Worm (Caenorhabditis elegans): ENCODE measurements around the gene Y14H12A.2.

The Y14H12A.2 gene

DNA sequence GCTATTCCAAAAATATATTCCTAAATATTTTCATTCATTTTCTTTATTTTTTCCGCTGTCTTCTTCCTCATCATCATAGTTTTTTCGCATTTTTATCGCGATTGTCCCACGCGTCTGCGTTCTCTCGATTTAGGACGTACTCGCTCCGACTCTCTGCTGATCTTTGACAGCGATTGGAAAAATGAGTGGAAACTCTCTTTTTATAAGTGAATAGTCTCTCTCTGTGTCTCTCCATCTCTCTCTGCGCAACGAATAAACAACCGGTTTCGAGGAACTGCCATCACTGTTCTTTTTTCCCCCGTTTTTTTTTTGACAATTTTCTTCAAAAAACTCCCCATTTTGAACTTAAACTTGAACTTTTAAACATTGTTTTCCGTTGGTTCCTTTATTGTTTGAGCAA is 38.1 kb downstream of the Y14H12A.2 start:
- no peak for TF ChIP-seq hmbx-1 (tag; optimal IDR thresholded peaks at IDR 0.05)
- no peak for TF ChIP-seq tbx-37 (GFP tag; conservative IDR thresholded peaks at IDR 0.05)
- no peak for TF ChIP-seq scrt-1 (GFP tag; IDR thresholded peaks at IDR 0.05)
- no peak for TF ChIP-seq B0310.2 (tag; optimal IDR thresholded peaks at IDR 0.05)
- no peak for TF ChIP-seq tbx-11 (GFP tag; IDR thresholded peaks at IDR 0.05)
- no peak for TF ChIP-seq ceh-13 (GFP tag; optimal IDR thresholded peaks at IDR 0.05)
- no peak for TF ChIP-seq F13C5.2 (tag; optimal IDR thresholded peaks at IDR 0.05)
- no peak for TF ChIP-seq pes-1 (GFP tag; IDR thresholded peaks at IDR 0.05)
- TF ChIP-seq aly-1 (tag; optimal IDR thresholded peaks at IDR 0.05): no peak
- TF ChIP-seq hmg-4 (GFP tag; optimal IDR thresholded peaks at IDR 0.05): no peak
- no peak for TF ChIP-seq ceh-36 (tag; optimal IDR thresholded peaks at IDR 0.05)
- no peak for TF ChIP-seq hnd-1 (tag; optimal IDR thresholded peaks at IDR 0.05)
- TF ChIP-seq tra-4 (tag; optimal IDR thresholded peaks at IDR 0.05): no peak
- TF ChIP-seq flt-1 (GFP tag; IDR thresholded peaks at IDR 0.05): no peak
- TF ChIP-seq ets-7 (tag; optimal IDR thresholded peaks at IDR 0.05): no peak
- TF ChIP-seq ama-1 (optimal IDR thresholded peaks at IDR 0.05): no peak

DNA sequence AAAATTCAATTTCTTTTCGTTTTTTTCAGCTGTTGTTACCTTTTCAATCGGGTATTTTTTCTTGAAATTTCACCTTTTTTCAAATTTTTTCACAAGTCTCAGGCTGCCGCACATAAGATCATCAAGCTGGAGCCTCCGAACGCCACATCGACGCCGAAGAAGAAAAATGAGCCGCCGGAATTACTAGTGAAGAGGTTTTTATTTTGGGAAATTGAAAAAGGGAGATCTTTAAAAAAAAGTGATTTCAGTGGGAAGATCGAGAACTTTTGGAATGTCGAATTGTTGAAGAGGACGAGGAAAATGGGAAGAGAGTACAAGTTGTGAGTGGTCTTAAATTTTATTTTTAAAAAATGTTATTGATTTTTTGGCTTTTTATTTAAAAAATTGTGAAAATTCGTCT is 39.4 kb downstream of the Y14H12A.2 start, which contains the start of gene sea-2:
Gene sea-2, plus strand, starts transcription at position 301 of the 400 bp plus-strand sequence.
- TF ChIP-seq hmg-4 (GFP tag; optimal IDR thresholded peaks at IDR 0.05) (no peak), hmbx-1 (tag; optimal IDR thresholded peaks at IDR 0.05) (no peak), pes-1 (GFP tag; IDR thresholded peaks at IDR 0.05) (no peak), ceh-13 (GFP tag; optimal IDR thresholded peaks at IDR 0.05) (no peak), scrt-1 (GFP tag; IDR thresholded peaks at IDR 0.05) (no peak), ceh-36 (tag; optimal IDR thresholded peaks at IDR 0.05) (no peak)

DNA sequence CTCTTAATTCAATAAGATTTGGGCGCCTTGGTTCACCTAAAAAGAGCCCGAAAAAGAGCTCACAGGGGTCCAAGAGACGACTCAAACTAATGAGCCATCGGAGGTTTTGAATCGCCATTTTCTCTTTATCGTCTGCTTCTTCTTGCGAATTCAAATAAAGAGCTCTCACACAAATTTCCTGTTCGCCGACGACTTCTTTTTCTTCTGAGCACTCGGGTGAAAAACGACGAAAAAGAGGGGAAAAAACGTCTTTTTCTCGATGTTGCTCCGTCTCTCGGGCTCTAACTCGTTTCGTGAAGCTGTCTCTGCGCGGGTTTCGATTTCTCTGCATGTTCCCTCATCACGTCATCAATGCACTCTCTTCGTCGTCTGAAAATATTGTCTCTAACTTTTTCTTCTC is 41.0 kb downstream of the Y14H12A.2 start:
- no peak for TF ChIP-seq hnd-1 (tag; optimal IDR thresholded peaks at IDR 0.05)
- no peak for TF ChIP-seq B0310.2 (tag; optimal IDR thresholded peaks at IDR 0.05)
- TF ChIP-seq tbx-37 (GFP tag; conservative IDR thresholded peaks at IDR 0.05): no peak
- no peak for TF ChIP-seq ceh-36 (tag; optimal IDR thresholded peaks at IDR 0.05)

- no peak for TF ChIP-seq ceh-13 (GFP tag; optimal IDR thresholded peaks at IDR 0.05)
- no peak for TF ChIP-seq scrt-1 (GFP tag; IDR thresholded peaks at IDR 0.05)
- no peak for TF ChIP-seq hnd-1 (tag; optimal IDR thresholded peaks at IDR 0.05)
- TF ChIP-seq hmg-4 (GFP tag; optimal IDR thresholded peaks at IDR 0.05): no peak
- TF ChIP-seq ets-7 (tag; optimal IDR thresholded peaks at IDR 0.05): no peak
- no peak for TF ChIP-seq ceh-36 (tag; optimal IDR thresholded peaks at IDR 0.05)
- TF ChIP-seq tra-4 (tag; optimal IDR thresholded peaks at IDR 0.05): no peak
- TF ChIP-seq sea-1 (GFP tag; conservative IDR thresholded peaks at IDR 0.05): no peak
These were observed 42.1 kb downstream of the Y14H12A.2 start for ce11 chrII:3947404-3947803.
